Worm (Caenorhabditis elegans): ENCODE data around the gene zyg-12.

DNA sequence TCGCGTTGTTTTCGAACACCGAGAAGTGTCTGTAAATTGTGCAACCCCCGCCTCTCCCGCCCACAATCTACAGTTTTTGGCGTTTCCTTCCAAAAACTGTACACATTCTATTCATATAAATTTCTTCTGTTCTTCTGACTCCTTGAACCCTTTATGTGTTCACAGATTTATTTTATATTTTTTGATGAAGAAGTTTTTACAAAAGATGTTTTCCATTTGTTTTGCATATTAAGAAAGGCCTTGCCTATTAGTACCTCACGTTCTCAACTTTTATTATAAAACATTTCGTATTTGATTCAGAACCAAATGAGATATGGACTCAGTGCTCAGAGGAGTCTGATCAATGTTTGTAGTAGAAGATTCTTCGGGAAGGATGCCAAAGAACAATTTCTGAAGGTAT lies 3.6 kb downstream of the zyg-12 start, which contains the start of gene ndx-3:
- TF ChIP-seq lin-13 (GFP tag; optimal IDR thresholded peaks at IDR 0.05) = no peak
- no peak for TF ChIP-seq ztf-11 (tag; optimal IDR thresholded peaks at IDR 0.05)
- TF ChIP-seq egl-27 (tag; optimal IDR thresholded peaks at IDR 0.05) = no peak
- no peak for TF ChIP-seq zag-1 (tag; optimal IDR thresholded peaks at IDR 0.05)
- TF ChIP-seq ama-1 (optimal IDR thresholded peaks at IDR 0.05) = no peak
